Worm (Caenorhabditis elegans) whole organism, L2 larva: ENCODE measurements around the gene algn-9.
A peak's percentile ranks its signal among the peaks of the same experiment; 100 is the strongest.

Experiments used
- C34F6.9 ChIP-seq: fragments of 150-350 bp; optimal IDR thresholded peaks from 2 replicates; lab custom pipeline; 2014; ENCODE audit warnings: missing biosample characterization, missing genetic modification characterization
- F13H6.1 ChIP-seq: sonication (generic microtip); optimal IDR thresholded peaks from 2 replicates; lab custom pipeline; 2016; ENCODE audit warnings: missing genetic modification characterization, missing compliant biosample characterization
- Y55F3AM.14 ChIP-seq: fragments of 200-800 bp; sonication (Bioruptor generic); optimal IDR thresholded peaks from 2 replicates; lab custom pipeline; 2018; ENCODE audit warnings: mild to moderate bottlenecking, missing genetic modification characterization, missing compliant biosample characterization
- ZK546.5 ChIP-seq: sonication (generic microtip); optimal IDR thresholded peaks from 2 replicates; lab custom pipeline; 2017; ENCODE audit warnings: missing biosample characterization, missing genetic modification characterization
- ceh-16 ChIP-seq: fragments of 150-350 bp; optimal IDR thresholded peaks from 2 replicates; lab custom pipeline; 2014; ENCODE audit warnings: missing biosample characterization, missing genetic modification characterization
- ceh-82 ChIP-seq: fragments of 150-350 bp; optimal IDR thresholded peaks from 2 replicates; lab custom pipeline; 2014; ENCODE audit warnings: missing biosample characterization, missing genetic modification characterization
- crh-2 ChIP-seq: sonication (generic microtip); optimal IDR thresholded peaks from 2 replicates; lab custom pipeline; 2017; ENCODE audit warnings: missing biosample characterization, missing genetic modification characterization
- egl-27 ChIP-seq: sonication (generic microtip); optimal IDR thresholded peaks from 3 replicates; lab custom pipeline; 2017; ENCODE audit warnings: missing biosample characterization, missing genetic modification reagents, missing genetic modification characterization
- elt-3 ChIP-seq: sonication (generic microtip); optimal IDR thresholded peaks from 2 replicates; lab custom pipeline; 2017; ENCODE audit warnings: missing biosample characterization, missing genetic modification characterization
- fos-1 ChIP-seq: fragments of 150-350 bp; optimal IDR thresholded peaks from 2 replicates; lab custom pipeline; 2014; ENCODE audit warnings: missing biosample characterization, missing genetic modification characterization
- gmeb-1 ChIP-seq: fragments of 150-350 bp; optimal IDR thresholded peaks from 2 replicates; lab custom pipeline; 2014; ENCODE audit warnings: missing biosample characterization, missing genetic modification characterization
- lin-11 ChIP-seq: fragments of 150-350 bp; sonication (generic microtip); optimal IDR thresholded peaks from 2 replicates; lab custom pipeline; 2014; ENCODE audit warnings: missing biosample characterization, missing genetic modification characterization, inconsistent platforms, mixed read lengths
- lin-13 ChIP-seq: fragments of 150-350 bp; optimal IDR thresholded peaks from 2 replicates; lab custom pipeline; 2014; ENCODE audit warnings: missing biosample characterization, missing genetic modification reagents, missing genetic modification characterization
- lin-39 ChIP-seq: fragments of 150-350 bp; optimal IDR thresholded peaks from 2 replicates; lab custom pipeline; 2014; ENCODE audit warnings: missing biosample characterization, missing genetic modification reagents, missing genetic modification characterization
- lsy-2 ChIP-seq, 2 experiments: fragments of 150-350 bp in 1 of 2; sonication (generic microtip) in 1 of 2; optimal IDR thresholded peaks; 2 replicates each; lab custom pipeline; 2014 to 2017; ENCODE audit warnings: missing biosample characterization in 2 of 2, missing genetic modification characterization in 2 of 2
- mbf-1 ChIP-seq: sonication (generic microtip); optimal IDR thresholded peaks from 2 replicates; lab custom pipeline; 2017; ENCODE audit warnings: missing biosample characterization, missing genetic modification characterization
- mdl-1 ChIP-seq, 2 experiments: fragments of 150-350 bp in 1 of 2; sonication (generic microtip) in 1 of 2; optimal IDR thresholded peaks; 2 replicates each; lab custom pipeline; 2017; ENCODE audit warnings: missing biosample characterization in 2 of 2, missing genetic modification characterization in 2 of 2
- nhr-11 ChIP-seq: fragments of 150-350 bp; optimal IDR thresholded peaks from 2 replicates; lab custom pipeline; 2014; ENCODE audit warnings: missing biosample characterization, missing genetic modification characterization
- nhr-12 ChIP-seq: fragments of 150-350 bp; optimal IDR thresholded peaks from 2 replicates; lab custom pipeline; 2014; ENCODE audit warnings: missing biosample characterization, missing genetic modification characterization
- nhr-129 ChIP-seq: fragments of 150-350 bp; optimal IDR thresholded peaks from 2 replicates; lab custom pipeline; 2014; ENCODE audit warnings: missing biosample characterization, missing genetic modification characterization
- nhr-21 ChIP-seq: fragments of 150-350 bp; optimal IDR thresholded peaks from 2 replicates; lab custom pipeline; 2014; ENCODE audit warnings: missing biosample characterization, missing genetic modification characterization
- nhr-237 ChIP-seq: fragments of 150-350 bp; optimal IDR thresholded peaks from 2 replicates; lab custom pipeline; 2014; ENCODE audit warnings: missing biosample characterization, missing genetic modification characterization
- nhr-25 ChIP-seq: fragments of 150-350 bp; sonication (generic microtip); optimal IDR thresholded peaks from 3 replicates; lab custom pipeline; 2014; ENCODE audit warnings: missing biosample characterization, missing genetic modification characterization
- nhr-6 ChIP-seq: fragments of 150-350 bp; optimal IDR thresholded peaks from 2 replicates; lab custom pipeline; 2014; ENCODE audit warnings: missing biosample characterization, missing genetic modification characterization
- peb-1 ChIP-seq: fragments of 150-350 bp; optimal IDR thresholded peaks from 2 replicates; lab custom pipeline; 2014; ENCODE audit warnings: missing biosample characterization, missing genetic modification characterization
- skn-1 ChIP-seq: sonication (generic microtip); optimal IDR thresholded peaks from 2 replicates; lab custom pipeline; 2017; ENCODE audit warnings: missing biosample characterization, missing genetic modification characterization
- sma-3 ChIP-seq: sonication (generic microtip); optimal IDR thresholded peaks from 2 replicates; lab custom pipeline; 2016; ENCODE audit warnings: missing genetic modification reagents, missing genetic modification characterization, missing compliant biosample characterization
- sma-9 ChIP-seq, 2 experiments: fragments of 150-350 bp in 1 of 2; sonication (generic microtip) in 1 of 2; optimal IDR thresholded peaks; 2 replicates each; lab custom pipeline; 2014 to 2016; ENCODE audit warnings: missing genetic modification characterization in 2 of 2, mild to moderate bottlenecking in 1 of 2, missing biosample characterization in 1 of 2, missing compliant biosample characterization in 1 of 2, missing genetic modification reagents in 1 of 2, moderate library complexity in 1 of 2
- snpc-4 ChIP-seq: fragments of 150-350 bp; optimal IDR thresholded peaks from 2 replicates; lab custom pipeline; 2014; ENCODE audit warnings: missing biosample characterization, missing genetic modification characterization
- unc-55 ChIP-seq: fragments of 150-350 bp; sonication (generic microtip); optimal IDR thresholded peaks from 3 replicates; lab custom pipeline; 2014; ENCODE audit warnings: missing biosample characterization, missing genetic modification reagents, missing genetic modification characterization
- unc-62 ChIP-seq: fragments of 150-350 bp; optimal IDR thresholded peaks from 2 replicates; lab custom pipeline; 2014; ENCODE audit warnings: missing biosample characterization, missing genetic modification reagents, missing genetic modification characterization
- zag-1 ChIP-seq: fragments of 150-350 bp; optimal IDR thresholded peaks from 2 replicates; lab custom pipeline; 2014; ENCODE audit warnings: missing biosample characterization, missing genetic modification characterization
- ztf-1 ChIP-seq: fragments of 200-800 bp; sonication (Bioruptor generic); conservative IDR thresholded peaks from 2 replicates; pipeline ENCODE4 v1.3.6; 2022; ENCODE audit warnings: missing genetic modification characterization, missing compliant biosample characterization
- ztf-4 ChIP-seq: fragments of 150-350 bp; optimal IDR thresholded peaks from 2 replicates; lab custom pipeline; 2014; ENCODE audit warnings: missing biosample characterization, missing genetic modification characterization

algn-9 gene

DNA sequence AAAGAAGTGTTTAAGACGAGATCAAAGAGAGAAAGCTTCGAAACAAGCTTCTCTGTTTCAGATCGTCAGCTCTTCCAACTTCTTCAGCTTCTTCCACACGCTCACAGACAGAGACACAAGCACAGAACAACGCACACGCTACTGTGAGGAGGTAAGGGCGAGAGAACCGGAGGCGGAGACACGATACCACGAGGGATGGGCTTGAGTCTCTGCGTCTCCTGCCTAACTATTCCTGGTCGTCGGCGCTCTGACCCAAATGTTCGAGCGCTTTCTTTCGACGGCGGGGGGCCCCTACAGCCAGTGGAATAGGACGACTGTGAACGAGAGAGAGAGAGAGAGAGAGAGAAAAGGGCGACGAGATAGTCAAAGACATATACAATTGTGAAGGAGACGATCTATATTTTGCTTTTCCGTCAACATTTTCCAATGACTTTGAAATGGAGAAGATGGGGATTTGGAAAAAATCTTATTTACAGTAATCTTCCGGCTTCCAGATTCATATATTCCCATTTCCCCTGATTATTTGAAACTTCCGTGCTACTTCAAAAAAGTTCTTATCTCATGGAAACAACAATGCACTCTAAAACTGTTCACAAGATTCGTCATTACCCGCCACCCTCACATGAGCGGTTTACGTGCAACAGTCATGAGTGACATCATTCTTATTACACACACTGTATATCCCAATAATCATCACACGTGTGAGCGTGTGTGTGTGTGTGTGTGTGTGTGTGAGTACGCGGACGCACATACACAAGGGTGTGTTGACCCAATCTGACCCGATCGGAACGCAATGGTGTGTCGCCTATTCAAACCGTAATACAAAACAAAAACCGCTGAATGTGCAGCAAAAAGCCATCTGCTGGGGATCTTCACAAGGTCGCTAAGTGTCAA lies 35.1 kb upstream of the algn-9 start (continued):
- TF ChIP-seq nhr-129 (tag; lab: Kevin White, UChicago): peak; percentile 92
- TF ChIP-seq Y55F3AM.14 (GFP tag; lab: Kevin White, UChicago): peak; percentile 57
- TF ChIP-seq fos-1 (tag; lab: Kevin White, UChicago): peak; percentile 58
- no peak for TF ChIP-seq skn-1 (tag; lab: Kevin White, UChicago)
- TF ChIP-seq sma-3 (GFP tag; lab: Kevin White, UChicago): peak; percentile 61
- TF ChIP-seq ceh-82 (tag; lab: Kevin White, UChicago): peak; percentile 56
- TF ChIP-seq C34F6.9: peak; percentile 90
- TF ChIP-seq ZK546.5 (tag; lab: Kevin White, UChicago): no peak
- TF ChIP-seq lsy-2 (tag; optimal IDR thresholded peaks at IDR 0.05; lab: Kevin White, UChicago): peak; percentile 70 to 85
- TF ChIP-seq nhr-6 (tag; lab: Kevin White, UChicago): peak; percentile 29
- TF ChIP-seq nhr-237 (tag; lab: Kevin White, UChicago): no peak
- TF ChIP-seq unc-62 (GFP tag; lab: Kevin White, UChicago): no peak
- peak; percentile 58 for TF ChIP-seq peb-1 (tag; lab: Kevin White, UChicago)
- TF ChIP-seq egl-27: peak; percentile 89
- TF ChIP-seq mbf-1 (tag; lab: Kevin White, UChicago): no peak
- no peak for TF ChIP-seq ztf-1 (GFP tag; lab: Robert Waterston, UW)
- no peak for TF ChIP-seq elt-3 (tag; lab: Kevin White, UChicago)
- TF ChIP-seq, all 48 proteins: peak for 28

DNA sequence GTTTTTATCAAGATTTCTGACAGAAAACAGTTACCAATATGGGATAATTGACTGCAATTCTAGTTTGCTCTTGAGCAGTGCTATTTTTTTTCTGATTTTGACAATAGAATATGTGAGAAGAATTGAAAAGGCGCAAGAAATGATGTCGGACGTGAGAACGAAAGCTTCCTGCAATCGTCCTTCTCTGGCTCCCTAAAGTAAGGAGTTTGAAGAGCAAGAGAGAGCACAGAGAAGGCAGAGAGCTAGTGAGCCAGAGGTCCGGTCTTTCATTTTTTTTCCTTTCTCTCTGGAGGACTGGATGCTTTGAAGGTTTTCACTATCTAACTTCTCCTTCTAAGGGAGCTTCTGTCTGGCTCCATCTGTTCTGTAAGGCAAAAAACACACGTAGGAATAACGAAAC lies 34.0 kb upstream of the algn-9 start:
- peak; percentile 4 for TF ChIP-seq zag-1
- no peak for TF ChIP-seq nhr-12
- TF ChIP-seq gmeb-1 (tag; lab: Kevin White, UChicago): no peak
- TF ChIP-seq ztf-4 (tag; lab: Kevin White, UChicago): no peak
- peak; percentile 31 for TF ChIP-seq lin-11 (tag; lab: Kevin White, UChicago)
- TF ChIP-seq lin-39: no peak
- peak; percentile 44 for TF ChIP-seq nhr-129 (tag; lab: Kevin White, UChicago)
- TF ChIP-seq crh-2: peak; percentile 6
- TF ChIP-seq mdl-1 (tag; optimal IDR thresholded peaks at IDR 0.05; lab: Kevin White, UChicago): peak in 1 of 2 experiments; percentile 19

DNA sequence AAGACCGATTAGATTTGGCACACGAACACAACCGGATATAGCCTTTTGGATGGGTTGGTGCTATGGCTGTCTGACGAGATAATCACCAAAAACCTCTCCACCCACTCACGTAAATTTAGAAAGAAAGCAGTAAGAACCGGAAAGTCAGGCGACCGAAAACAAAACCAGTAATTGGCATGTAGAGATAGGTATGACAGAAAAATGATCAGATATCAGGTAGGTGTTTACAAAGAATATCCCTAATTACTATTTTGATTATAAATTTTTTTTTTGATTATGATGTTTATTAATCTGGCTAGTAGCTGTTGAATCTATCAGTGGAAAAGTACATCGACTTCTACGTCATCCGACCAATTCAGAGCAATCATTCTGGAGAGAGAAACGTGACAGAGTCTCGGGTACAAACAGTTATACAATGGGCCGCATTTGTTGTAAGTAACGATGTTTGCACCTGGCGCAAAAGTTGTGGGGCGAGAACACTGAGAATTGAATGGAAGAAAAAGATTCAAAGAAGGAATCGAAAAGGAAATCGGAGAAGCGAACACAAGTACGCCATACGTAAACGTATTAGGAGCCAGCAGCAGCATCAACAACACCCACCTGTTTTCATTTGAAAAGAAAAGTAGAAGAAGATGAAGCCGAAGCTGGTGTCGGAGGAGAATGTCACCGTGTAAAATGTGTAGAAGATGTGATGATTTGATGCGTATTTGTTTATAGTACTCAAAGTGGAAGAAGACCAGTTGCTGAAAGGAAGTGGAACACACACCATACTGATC lies 33.1 kb upstream of the algn-9 start:
- no peak for TF ChIP-seq lin-13 (GFP tag; lab: Kevin White, UChicago)
- peak; percentile 58 for TF ChIP-seq nhr-25 (tag; lab: Kevin White, UChicago)
- no peak for TF ChIP-seq unc-62 (GFP tag; lab: Kevin White, UChicago)
- no peak for TF ChIP-seq nhr-21
- peak; percentile 47 for TF ChIP-seq nhr-11 (tag; lab: Kevin White, UChicago)
- TF ChIP-seq sma-3 (GFP tag; lab: Kevin White, UChicago): no peak
- no peak for TF ChIP-seq ceh-16 (tag; lab: Kevin White, UChicago)
- peak in 1 of 2 experiments; percentile 32 for TF ChIP-seq lsy-2 (tag; optimal IDR thresholded peaks at IDR 0.05; lab: Kevin White, UChicago)
- no peak for TF ChIP-seq fos-1 (tag; lab: Kevin White, UChicago)
- TF ChIP-seq nhr-129 (tag; lab: Kevin White, UChicago): peak; percentile 4
- no peak for TF ChIP-seq snpc-4 (tag; lab: Kevin White, UChicago)
- TF ChIP-seq unc-55 (GFP tag; lab: Kevin White, UChicago): no peak
- TF ChIP-seq C34F6.9: no peak
- TF ChIP-seq F13H6.1 (tag; lab: Kevin White, UChicago): peak; percentile 21
- peak; percentile 27 for TF ChIP-seq sma-9 (GFP tag; optimal IDR thresholded peaks at IDR 0.05; lab: Kevin White, UChicago)
- TF ChIP-seq sma-9 (tag; optimal IDR thresholded peaks at IDR 0.05; lab: Kevin White, UChicago): no peak
- no peak for TF ChIP-seq ztf-4 (tag; lab: Kevin White, UChicago)
